Fruit fly (Drosophila melanogaster) whole organism, wandering third instar larva: ENCODE measurements around the gene CG9021.

Source experiments
- CG32264 ChIP-seq: fragments of 200-800 bp; sonication (Bioruptor generic); optimal IDR thresholded peaks from 2 replicates; lab custom pipeline; 2016; ENCODE audit warnings: missing biosample characterization, missing genetic modification characterization
- CG9705 ChIP-seq: fragments of 200-800 bp; sonication (Bioruptor generic); optimal IDR thresholded peaks from 2 replicates; lab custom pipeline; 2018; ENCODE audit warnings: missing biosample characterization, mild to moderate bottlenecking, missing genetic modification characterization
- CrebA ChIP-seq: fragments of 200-800 bp; sonication (Bioruptor generic); optimal IDR thresholded peaks from 2 replicates; lab custom pipeline; 2016; ENCODE audit warnings: missing biosample characterization, mild to moderate bottlenecking, missing genetic modification characterization, borderline replicate concordance
- Dfd ChIP-seq: fragments of >200 bp; optimal IDR thresholded peaks from 2 replicates; lab custom pipeline; 2017; ENCODE audit warnings: missing biosample characterization, missing genetic modification characterization
- Dif ChIP-seq: fragments of 200-275, 200-300 bp; sonication (Bioruptor generic); optimal IDR thresholded peaks from 2 replicates; lab custom pipeline; 2018; ENCODE audit warnings: missing biosample characterization, missing genetic modification characterization; ENCODE audit not compliant: partially characterized antibody
- GATAd ChIP-seq: sonication (Bioruptor generic); optimal IDR thresholded peaks from 2 replicates; lab custom pipeline; 2016; ENCODE audit warnings: missing biosample characterization, missing genetic modification characterization
- HLH106 ChIP-seq: fragments of 200-800 bp; optimal IDR thresholded peaks from 3 replicates; lab custom pipeline; 2019; ENCODE audit warnings: missing biosample characterization, mild to moderate bottlenecking, missing genetic modification characterization, moderate library complexity
- Hnf4 ChIP-seq: fragments of 200-800 bp; sonication (Bioruptor generic); optimal IDR thresholded peaks from 2 replicates; lab custom pipeline; 2016; ENCODE audit warnings: missing biosample characterization, mild to moderate bottlenecking, missing genetic modification characterization
- Hr78 ChIP-seq: fragments of >200 bp; optimal IDR thresholded peaks from 2 replicates; lab custom pipeline; 2017; ENCODE audit warnings: missing biosample characterization, missing genetic modification characterization
- Hr83 ChIP-seq: fragments of 200-300 bp; sonication (Bioruptor generic); optimal IDR thresholded peaks from 2 replicates; lab custom pipeline; 2016; ENCODE audit warnings: missing biosample characterization, mild to moderate bottlenecking, missing genetic modification characterization, moderate library complexity; ENCODE audit not compliant: poor library complexity, severe bottlenecking
- Jra ChIP-seq: sonication (Bioruptor generic); optimal IDR thresholded peaks from 2 replicates; lab custom pipeline; 2016; ENCODE audit warnings: missing biosample characterization, missing genetic modification characterization
- Mio ChIP-seq: sonication (Bioruptor generic); optimal IDR thresholded peaks from 2 replicates; lab custom pipeline; 2016; ENCODE audit warnings: missing biosample characterization, missing genetic modification characterization
- N ChIP-seq: fragments of >200 bp; optimal IDR thresholded peaks from 2 replicates; lab custom pipeline; 2018; ENCODE audit warnings: missing biosample characterization, missing external identifiers, missing genetic modification characterization
- OdsH ChIP-seq: fragments of 200-800 bp; sonication (Bioruptor generic); optimal IDR thresholded peaks from 2 replicates; lab custom pipeline; 2016; ENCODE audit warnings: missing biosample characterization, mild to moderate bottlenecking, missing genetic modification characterization
- Rel ChIP-seq, 2 experiments: fragments of 200-800 bp; sonication (Bioruptor generic) in 1 of 2; optimal IDR thresholded peaks; 2 replicates in 1 of 2; 3 replicates in 1 of 2; lab custom pipeline; 2016 to 2019; ENCODE audit warnings: mild to moderate bottlenecking in 2 of 2, missing biosample characterization in 2 of 2, missing genetic modification characterization in 2 of 2, moderate library complexity in 1 of 2
- Sp1 ChIP-seq: fragments of 200-800 bp; sonication (Bioruptor generic); optimal IDR thresholded peaks from 3 replicates; lab custom pipeline; 2019; ENCODE audit warnings: missing biosample characterization, mild to moderate bottlenecking, missing genetic modification characterization, moderate library complexity
- Vsx2 ChIP-seq: fragments of 200-300, 225-300 bp; sonication (Bioruptor generic); optimal IDR thresholded peaks from 2 replicates; lab custom pipeline; 2018; ENCODE audit warnings: missing biosample characterization, missing genetic modification characterization; ENCODE audit not compliant: partially characterized antibody
- br ChIP-seq: fragments of 200-800 bp; sonication (Bioruptor generic); optimal IDR thresholded peaks from 2 replicates; lab custom pipeline; 2016; ENCODE audit warnings: missing biosample characterization, missing genetic modification characterization
- brk ChIP-seq: fragments of 200-800 bp; sonication (Bioruptor generic); optimal IDR thresholded peaks from 2 replicates; lab custom pipeline; 2016; ENCODE audit warnings: missing biosample characterization, mild to moderate bottlenecking, missing genetic modification characterization
- dl ChIP-seq, 2 experiments: fragments of 175-275, 200-275 bp in 1 of 2; fragments of 200-275 bp in 1 of 2; sonication (Bioruptor generic); optimal IDR thresholded peaks; lab custom pipeline; 2018; ENCODE audit warnings: mild to moderate bottlenecking in 2 of 2, missing biosample characterization in 2 of 2, missing genetic modification characterization in 2 of 2, moderate library complexity in 2 of 2; ENCODE audit not compliant: partially characterized antibody in 2 of 2, insufficient read depth in 1 of 2
- dmrt93B ChIP-seq: fragments of 200-800 bp; sonication (Bioruptor generic); optimal IDR thresholded peaks from 2 replicates; lab custom pipeline; 2018; ENCODE audit warnings: missing biosample characterization, mild to moderate bottlenecking, missing genetic modification characterization
- ey ChIP-seq: fragments of 200-800 bp; sonication (Bioruptor generic); optimal IDR thresholded peaks from 2 replicates; lab custom pipeline; 2016; ENCODE audit warnings: missing biosample characterization, missing genetic modification characterization
- foxo ChIP-seq, 2 experiments: fragments of 200-800 bp; sonication (Bioruptor generic); optimal IDR thresholded peaks; 2 replicates in 1 of 2; 3 replicates in 1 of 2; lab custom pipeline; 2016 to 2017; ENCODE audit warnings: missing biosample characterization in 2 of 2, missing genetic modification characterization in 2 of 2
- fru ChIP-seq: fragments of 200-800 bp; sonication (Bioruptor generic); optimal IDR thresholded peaks from 3 replicates; lab custom pipeline; 2016; ENCODE audit warnings: missing biosample characterization, mild to moderate bottlenecking, missing genetic modification characterization
- h ChIP-seq: fragments of 200-800 bp; sonication (Bioruptor generic); optimal IDR thresholded peaks from 3 replicates; lab custom pipeline; 2016; ENCODE audit warnings: missing biosample characterization, mild to moderate bottlenecking, missing genetic modification characterization
- jim ChIP-seq: fragments of 175-275, 200-325 bp; sonication (Bioruptor generic); optimal IDR thresholded peaks from 2 replicates; lab custom pipeline; 2016; ENCODE audit warnings: missing biosample characterization, mild to moderate bottlenecking, missing genetic modification characterization
- lola ChIP-seq: fragments of >200 bp; optimal IDR thresholded peaks from 2 replicates; lab custom pipeline; 2017; ENCODE audit warnings: missing biosample characterization, missing genetic modification characterization
- psq ChIP-seq: fragments of 200-800 bp; sonication (Bioruptor generic); optimal IDR thresholded peaks from 3 replicates; lab custom pipeline; 2017; ENCODE audit warnings: missing biosample characterization, mild to moderate bottlenecking, missing genetic modification characterization, moderate library complexity
- rgr ChIP-seq: fragments of 200-800 bp; sonication (Bioruptor generic); optimal IDR thresholded peaks from 3 replicates; lab custom pipeline; 2016; ENCODE audit warnings: missing biosample characterization, mild to moderate bottlenecking, missing genetic modification characterization
- sage ChIP-seq: fragments of 200-800 bp; sonication (Bioruptor generic); optimal IDR thresholded peaks from 2 replicates; lab custom pipeline; 2016; ENCODE audit warnings: missing biosample characterization, mild to moderate bottlenecking, missing genetic modification characterization
- sv ChIP-seq: fragments of 200-800 bp; sonication (Bioruptor generic); optimal IDR thresholded peaks from 3 replicates; lab custom pipeline; 2016; ENCODE audit warnings: missing biosample characterization, missing genetic modification characterization
- tai ChIP-seq: sonication (Bioruptor generic); optimal IDR thresholded peaks from 2 replicates; lab custom pipeline; 2016; ENCODE audit warnings: missing biosample characterization, missing genetic modification characterization
- woc ChIP-seq: sonication (Bioruptor generic); optimal IDR thresholded peaks from 2 replicates; lab custom pipeline; 2016; ENCODE audit warnings: missing biosample characterization, mild to moderate bottlenecking, missing genetic modification characterization

Gene CG9021

dm6 chr2L:5883441-5883840 lies 21.0 kb downstream of the CG9021 start, which contains the start of gene CG44574:
CG44574 (plus strand) TSS chr2L:5883741.
- TF ChIP-seq Dfd (GFP tag; lab: Kevin White, UChicago) (no peak), Sp1 (GFP tag; lab: Kevin White, UChicago) (no peak), tai (GFP tag; lab: Kevin White, UChicago) (no peak), CG32264 (no peak), br (GFP tag; lab: Kevin White, UChicago) (no peak), lola (GFP tag; lab: Kevin White, UChicago) (no peak)

DNA sequence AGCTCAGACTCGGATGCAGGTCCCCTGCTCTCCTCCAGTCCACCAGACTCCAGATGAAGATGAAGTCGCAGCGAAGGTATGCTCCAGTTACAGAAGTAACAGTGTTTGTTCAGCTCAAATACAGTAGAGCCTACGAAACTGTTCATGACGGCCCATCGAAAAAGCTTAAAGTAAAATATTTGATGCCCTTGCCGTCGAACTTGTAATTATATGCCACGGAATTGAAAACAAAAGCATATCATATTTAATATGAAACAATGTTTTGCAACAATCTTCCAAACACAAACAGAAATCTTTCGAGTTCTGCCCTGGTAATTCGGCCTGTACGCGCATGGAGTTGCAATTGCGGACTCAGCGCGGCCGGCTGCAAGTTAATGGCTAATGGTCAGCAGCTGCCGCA lies 23.3 kb downstream of the CG9021 start:
- no peak for TF ChIP-seq dl (GFP tag; optimal IDR thresholded peaks at IDR 0.05; lab: Kevin White, UChicago; ENCODE audit: insufficient read depth in 1 of 2, partially characterized antibody in 2 of 2)
- TF ChIP-seq Hr78 (GFP tag; lab: Kevin White, UChicago): no peak

DNA sequence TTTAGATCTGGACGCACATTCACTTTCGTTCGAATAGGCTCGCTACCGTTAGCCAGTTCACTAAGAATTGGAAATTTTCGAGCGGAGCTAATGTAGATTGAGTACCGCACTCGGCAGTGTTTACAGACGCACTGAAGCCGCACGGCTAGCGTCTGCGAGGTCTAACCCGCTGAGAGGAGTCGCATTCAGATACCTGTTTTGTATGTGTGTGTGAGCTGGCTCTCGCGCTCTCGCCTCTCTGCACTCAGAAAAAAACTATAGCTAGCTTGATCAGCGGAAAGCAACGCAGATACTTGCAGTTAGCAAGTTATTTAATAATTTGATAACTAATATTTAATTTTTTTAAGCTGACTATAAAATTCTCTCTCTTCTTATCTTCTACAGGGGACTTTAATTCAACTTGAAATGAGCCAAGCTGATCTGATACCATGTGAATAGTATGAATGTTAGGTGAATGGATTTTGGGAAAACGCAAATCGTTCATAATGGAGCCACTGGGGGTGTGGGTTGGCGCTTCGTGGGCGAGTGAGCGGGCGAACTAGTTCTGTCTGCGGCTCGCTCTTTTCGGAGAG lies 25.0 kb downstream of the CG9021 start, which contains the start of gene rau:
rau (minus strand) TSS at position 136 of the 572 bp plus-strand sequence.
- TF ChIP-seq Jra (GFP tag; lab: Kevin White, UChicago) (no peak), CrebA (GFP tag; lab: Kevin White, UChicago) (no peak), woc (peak; percentile 52), sv (GFP tag; lab: Kevin White, UChicago) (peak; percentile 51), psq (GFP tag; lab: Kevin White, UChicago) (peak; percentile 31), fru (peak; percentile 52), GATAd (no peak), ey (peak; percentile 66), jim (GFP tag; lab: Kevin White, UChicago) (no peak), Vsx2 (GFP tag; lab: Kevin White, UChicago) (no peak), HLH106 (tag; lab: Kevin White, UChicago) (peak; percentile 72), brk (GFP tag; lab: Kevin White, UChicago) (peak; percentile 51), Dif (peak; percentile 70), Hr83 (GFP tag; lab: Kevin White, UChicago) (peak; percentile 32), h (peak; percentile 65), Mio (GFP tag; lab: Kevin White, UChicago) (no peak), CG9705 (GFP tag; lab: Kevin White, UChicago) (peak; percentile 54), sage (peak; percentile 23), Hnf4 (peak; percentile 48), dmrt93B (GFP tag; lab: Kevin White, UChicago) (peak; percentile 38), N (no peak), dl (GFP tag; optimal IDR thresholded peaks at IDR 0.05; lab: Kevin White, UChicago; ENCODE audit: insufficient read depth in 1 of 2, partially characterized antibody in 2 of 2) (peak in 1 of 2 experiments; percentile 35), br (GFP tag; lab: Kevin White, UChicago) (peak; percentile 70), OdsH (GFP tag; lab: Kevin White, UChicago) (peak; percentile 61), tai (GFP tag; lab: Kevin White, UChicago) (no peak), foxo (GFP tag; optimal IDR thresholded peaks at IDR 0.05; lab: Kevin White, UChicago) (peak in 1 of 2 experiments; percentile 59), rgr (peak; percentile 42), Rel (GFP tag; optimal IDR thresholded peaks at IDR 0.05; lab: Kevin White, UChicago) (no peak), Rel (tag; optimal IDR thresholded peaks at IDR 0.05; lab: Kevin White, UChicago) (no peak), Sp1 (GFP tag; lab: Kevin White, UChicago) (peak; percentile 69)

- TF ChIP-seq Hnf4 (peak; percentile 8), Jra (GFP tag; lab: Kevin White, UChicago) (no peak), Sp1 (GFP tag; lab: Kevin White, UChicago) (peak; percentile 8), dmrt93B (GFP tag; lab: Kevin White, UChicago) (peak; percentile 15), OdsH (GFP tag; lab: Kevin White, UChicago) (peak; percentile 33), N (no peak), Hr83 (GFP tag; lab: Kevin White, UChicago) (peak; percentile 73), rgr (peak; percentile 48), h (peak; percentile 42)
Observed at dm6 chr2L:5876474-5877067, 27.9 kb downstream of the CG9021 start.
